Worm (Caenorhabditis elegans) whole organism, mixed stage, embryonic: ENCODE measurements around the gene M04B2.7.

Source experiments
- M03D4.4 ChIP-seq: sonication (generic microtip); optimal IDR thresholded peaks from 2 replicates; lab custom pipeline; 2017; ENCODE audit warnings: mild to moderate bottlenecking, missing genetic modification characterization, missing compliant biosample characterization
- bed-3 ChIP-seq: fragments of 200-800 bp; sonication (Bioruptor generic); optimal IDR thresholded peaks from 3 replicates; lab custom pipeline; 2018; ENCODE audit warnings: mild to moderate bottlenecking, missing genetic modification characterization, moderate library complexity, missing compliant biosample characterization
- blmp-1 ChIP-seq: fragments of 150-350 bp; optimal IDR thresholded peaks from 2 replicates; lab custom pipeline; 2014; ENCODE audit warnings: missing biosample characterization, missing genetic modification characterization
- ceh-39 ChIP-seq: fragments of 150-350 bp; optimal IDR thresholded peaks from 2 replicates; lab custom pipeline; 2014; ENCODE audit warnings: missing biosample characterization, missing genetic modification characterization
- ceh-43 ChIP-seq: fragments of 200-800 bp; sonication (Bioruptor generic); optimal IDR thresholded peaks from 2 replicates; lab custom pipeline; 2018; ENCODE audit warnings: mild to moderate bottlenecking, missing genetic modification characterization, moderate library complexity, missing compliant biosample characterization
- ceh-83 ChIP-seq: fragments of 200-800 bp; sonication (Bioruptor generic); optimal IDR thresholded peaks from 2 replicates; lab custom pipeline; 2018; ENCODE audit warnings: mild to moderate bottlenecking, missing genetic modification characterization, missing compliant biosample characterization
- ces-1 ChIP-seq: fragments of 150-350 bp; optimal IDR thresholded peaks from 2 replicates; lab custom pipeline; 2014; ENCODE audit warnings: missing biosample characterization, missing genetic modification reagents, missing genetic modification characterization
- cnd-1 ChIP-seq: fragments of 200-800 bp; sonication (Bioruptor generic); optimal IDR thresholded peaks from 2 replicates; lab custom pipeline; 2018; ENCODE audit warnings: mild to moderate bottlenecking, missing genetic modification characterization, missing compliant biosample characterization
- drap-1 ChIP-seq: fragments of 200-800 bp; sonication (Bioruptor generic); optimal IDR thresholded peaks from 3 replicates; lab custom pipeline; 2018; ENCODE audit warnings: mild to moderate bottlenecking, missing genetic modification characterization, missing compliant biosample characterization
- elt-1 ChIP-seq: sonication (generic microtip); optimal IDR thresholded peaks from 2 replicates; lab custom pipeline; 2017; ENCODE audit warnings: missing genetic modification characterization, mild to moderate bottlenecking, missing compliant biosample characterization, antibody characterized with exemption, moderate library complexity, borderline replicate concordance; ENCODE audit not compliant: insufficient read depth
- elt-3 ChIP-seq: fragments of 150-350 bp; optimal IDR thresholded peaks from 2 replicates; lab custom pipeline; 2014; ENCODE audit warnings: missing biosample characterization, missing genetic modification characterization
- flh-1 ChIP-seq: fragments of 200-800 bp; sonication (Bioruptor generic); optimal IDR thresholded peaks from 2 replicates; lab custom pipeline; 2018; ENCODE audit warnings: mild to moderate bottlenecking, missing genetic modification characterization, moderate library complexity, missing compliant biosample characterization
- ham-2 ChIP-seq: fragments of 200-800 bp; sonication (Bioruptor generic); optimal IDR thresholded peaks from 2 replicates; lab custom pipeline; 2018; ENCODE audit warnings: mild to moderate bottlenecking, missing genetic modification characterization, missing compliant biosample characterization
- hlh-1 ChIP-seq: fragments of 150-350 bp; optimal IDR thresholded peaks from 2 replicates; lab custom pipeline; 2014; ENCODE audit warnings: missing biosample characterization, missing genetic modification reagents, missing genetic modification characterization
- lin-13 ChIP-seq: fragments of 150-350 bp; optimal IDR thresholded peaks from 2 replicates; lab custom pipeline; 2014; ENCODE audit warnings: missing biosample characterization, missing genetic modification characterization
- lin-32 ChIP-seq: fragments of 200-800 bp; sonication (Bioruptor generic); optimal IDR thresholded peaks from 2 replicates; lab custom pipeline; 2018; ENCODE audit warnings: mild to moderate bottlenecking, missing genetic modification characterization, missing compliant biosample characterization
- lsy-2 ChIP-seq: fragments of 150-350 bp; optimal IDR thresholded peaks from 2 replicates; lab custom pipeline; 2014; ENCODE audit warnings: missing biosample characterization, missing genetic modification characterization
- mab-5 ChIP-seq: fragments of 150-350 bp; optimal IDR thresholded peaks from 2 replicates; lab custom pipeline; 2014; ENCODE audit warnings: missing biosample characterization, missing genetic modification characterization
- mep-1 ChIP-seq: fragments of 150-350 bp; optimal IDR thresholded peaks from 2 replicates; lab custom pipeline; 2017; ENCODE audit warnings: missing biosample characterization, missing genetic modification reagents, missing genetic modification characterization, inconsistent platforms
- mls-2 ChIP-seq: sonication (generic microtip); optimal IDR thresholded peaks from 2 replicates; lab custom pipeline; 2016; ENCODE audit warnings: mild to moderate bottlenecking, missing genetic modification characterization, moderate library complexity, missing compliant biosample characterization
- nhr-12 ChIP-seq: fragments of 150-350 bp; optimal IDR thresholded peaks from 2 replicates; lab custom pipeline; 2014; ENCODE audit warnings: missing biosample characterization, missing genetic modification characterization
- nhr-2 ChIP-seq: fragments of 150-350 bp; optimal IDR thresholded peaks from 2 replicates; lab custom pipeline; 2014; ENCODE audit warnings: missing biosample characterization, missing genetic modification characterization
- nhr-237 ChIP-seq: fragments of 150-350 bp; optimal IDR thresholded peaks from 2 replicates; lab custom pipeline; 2014; ENCODE audit warnings: missing biosample characterization, missing genetic modification characterization
- nhr-28 ChIP-seq: fragments of 150-350 bp; optimal IDR thresholded peaks from 2 replicates; lab custom pipeline; 2014; ENCODE audit warnings: missing biosample characterization, missing genetic modification characterization
- nhr-76 ChIP-seq: sonication (generic microtip); optimal IDR thresholded peaks from 2 replicates; lab custom pipeline; 2017; ENCODE audit warnings: missing biosample characterization, missing genetic modification characterization
- pha-4 ChIP-seq: fragments of 150-350 bp; optimal IDR thresholded peaks from 2 replicates; lab custom pipeline; 2018; ENCODE audit warnings: missing biosample characterization, missing genetic modification reagents, missing genetic modification characterization
- sem-2 ChIP-seq: fragments of 200-800 bp; sonication (Bioruptor generic); optimal IDR thresholded peaks from 2 replicates; lab custom pipeline; 2018; ENCODE audit warnings: mild to moderate bottlenecking, missing genetic modification characterization, missing compliant biosample characterization
- snpc-4 ChIP-seq: fragments of 150-350 bp; optimal IDR thresholded peaks from 2 replicates; lab custom pipeline; 2014; ENCODE audit warnings: missing biosample characterization, missing genetic modification characterization
- sptf-1 ChIP-seq: sonication (generic microtip); optimal IDR thresholded peaks from 2 replicates; lab custom pipeline; 2017; ENCODE audit warnings: mild to moderate bottlenecking, missing genetic modification characterization, moderate library complexity, missing compliant biosample characterization
- tbx-8 ChIP-seq: fragments of 200-800 bp; sonication (Bioruptor generic); optimal IDR thresholded peaks from 2 replicates; lab custom pipeline; 2018; ENCODE audit warnings: mild to moderate bottlenecking, missing genetic modification characterization, moderate library complexity, missing compliant biosample characterization
- unc-120 ChIP-seq: sonication (generic microtip); optimal IDR thresholded peaks from 2 replicates; lab custom pipeline; 2017; ENCODE audit warnings: missing genetic modification characterization, missing compliant biosample characterization; ENCODE audit not compliant: poor library complexity, severe bottlenecking
- unc-39 ChIP-seq: fragments of 150-350 bp; optimal IDR thresholded peaks from 2 replicates; lab custom pipeline; 2014; ENCODE audit warnings: missing biosample characterization, missing genetic modification characterization
- unc-62 ChIP-seq: fragments of 150-350 bp; optimal IDR thresholded peaks from 2 replicates; lab custom pipeline; 2014; ENCODE audit warnings: missing biosample characterization, missing genetic modification reagents, missing genetic modification characterization
- zip-8 ChIP-seq: fragments of 150-350 bp; optimal IDR thresholded peaks from 2 replicates; lab custom pipeline; 2014; ENCODE audit warnings: missing biosample characterization, missing genetic modification characterization
- ztf-11 ChIP-seq: fragments of 150-350 bp; optimal IDR thresholded peaks from 2 replicates; lab custom pipeline; 2014; ENCODE audit warnings: missing biosample characterization, missing genetic modification characterization

M04B2.7 gene

ce11 chrIV:11548671-11549070 lies at the start of gene M04B2.7:
Gene M04B2.7 (minus strand): TSS chrIV:11548771.
- TF ChIP-seq drap-1 (GFP tag; lab: Kevin White, UChicago) (no peak), zip-8 (tag; lab: Kevin White, UChicago) (no peak), ceh-39 (no peak), tbx-8 (no peak), M03D4.4 (tag; lab: Kevin White, UChicago) (no peak)

DNA sequence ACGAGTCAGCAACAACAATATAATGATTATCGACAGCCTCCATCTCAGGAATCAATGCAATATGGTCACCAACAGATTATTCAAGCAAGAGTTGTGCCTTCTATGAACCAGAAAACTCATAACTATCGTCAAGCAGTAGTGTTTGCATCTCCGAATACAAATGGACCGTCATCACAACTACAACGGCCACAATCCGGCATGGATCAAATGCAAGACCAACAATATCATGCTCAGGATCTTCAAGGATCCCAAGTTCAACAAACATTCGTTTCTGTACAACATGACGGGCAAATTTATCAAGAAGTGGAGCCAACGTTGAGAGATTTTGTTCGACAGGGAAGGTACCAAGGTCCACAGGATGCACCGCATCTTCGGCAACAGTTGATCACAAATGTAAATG lies 48.5 kb upstream of the M04B2.7 start:
- no peak for TF ChIP-seq ham-2 (GFP tag; lab: Kevin White, UChicago)
- no peak for TF ChIP-seq lin-32 (GFP tag; lab: Kevin White, UChicago)
- TF ChIP-seq nhr-12 = no peak
- TF ChIP-seq blmp-1 (tag; lab: Kevin White, UChicago) = no peak
- TF ChIP-seq elt-3 = no peak
- TF ChIP-seq ztf-11 (tag; lab: Kevin White, UChicago) = no peak
- no peak for TF ChIP-seq sptf-1

DNA sequence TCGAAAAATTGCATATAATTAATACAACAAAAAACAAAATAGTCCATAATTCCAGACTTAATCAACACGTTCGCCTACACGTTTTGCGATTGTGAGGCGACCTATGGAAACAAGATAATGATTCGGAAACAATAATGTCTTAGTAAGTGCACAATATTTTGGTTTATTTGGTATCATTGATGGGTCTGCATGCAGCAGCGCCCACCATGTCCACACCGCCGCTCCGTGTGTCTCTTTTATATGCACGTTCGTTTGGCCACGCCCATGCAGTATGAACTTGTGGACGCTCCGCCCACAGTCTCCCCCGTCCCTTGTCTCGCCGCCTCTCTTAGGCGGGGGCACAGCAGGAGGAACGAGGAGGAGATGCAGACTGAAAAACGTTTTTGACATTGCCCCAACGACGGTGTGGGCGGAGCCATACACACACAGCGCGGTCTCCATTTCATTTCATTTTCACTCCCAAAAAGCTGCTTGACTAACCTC lies 45.7 kb upstream of the M04B2.7 start, which contains the start of gene mig-38:
Gene mig-38 (plus strand): TSS at position 54 of the 483 bp plus-strand sequence.
- no peak for TF ChIP-seq elt-1
- no peak for TF ChIP-seq ceh-83 (GFP tag; lab: Kevin White, UChicago)
- TF ChIP-seq ceh-39 = no peak
- TF ChIP-seq mab-5 (tag; lab: Kevin White, UChicago) = no peak
- TF ChIP-seq zip-8 (tag; lab: Kevin White, UChicago) = no peak
- no peak for TF ChIP-seq nhr-12
- TF ChIP-seq M03D4.4 (tag; lab: Kevin White, UChicago) = no peak
- no peak for TF ChIP-seq hlh-1 (tag; lab: Kevin White, UChicago)
- no peak for TF ChIP-seq elt-3
- peak; percentile 40 for TF ChIP-seq drap-1 (GFP tag; lab: Kevin White, UChicago)
- no peak for TF ChIP-seq sem-2
- TF ChIP-seq unc-39 (tag; lab: Kevin White, UChicago) = no peak
- no peak for TF ChIP-seq lin-32 (GFP tag; lab: Kevin White, UChicago)
- TF ChIP-seq blmp-1 (tag; lab: Kevin White, UChicago) = no peak
- TF ChIP-seq snpc-4 (tag; lab: Kevin White, UChicago) = no peak
- no peak for TF ChIP-seq unc-62 (GFP tag; lab: Kevin White, UChicago)
- no peak for TF ChIP-seq ceh-43
- no peak for TF ChIP-seq flh-1
- no peak for TF ChIP-seq ham-2 (GFP tag; lab: Kevin White, UChicago)
- TF ChIP-seq ztf-11 (tag; lab: Kevin White, UChicago) = no peak
- TF ChIP-seq nhr-28 (tag; lab: Kevin White, UChicago) = no peak
- TF ChIP-seq tbx-8 = no peak
- no peak for TF ChIP-seq lsy-2 (tag; lab: Kevin White, UChicago)
- peak; percentile 33 for TF ChIP-seq sptf-1
- TF ChIP-seq bed-3 = no peak
- peak; percentile 40 for TF ChIP-seq ces-1 (GFP tag; lab: Kevin White, UChicago)
- no peak for TF ChIP-seq nhr-76 (tag; lab: Kevin White, UChicago)
- no peak for TF ChIP-seq nhr-237 (tag; lab: Kevin White, UChicago)
- no peak for TF ChIP-seq lin-13 (tag; lab: Kevin White, UChicago)
- no peak for TF ChIP-seq pha-4 (tag; lab: Kevin White, UChicago)
- TF ChIP-seq mls-2 = no peak
- no peak for TF ChIP-seq mep-1 (tag; lab: Kevin White, UChicago)
- no peak for TF ChIP-seq nhr-2 (tag; lab: Kevin White, UChicago)
- TF ChIP-seq unc-120 = peak; percentile 37
- peak; percentile 13 for TF ChIP-seq cnd-1 (tag; lab: Kevin White, UChicago)
- TF ChIP-seq, all 35 proteins: peak for 5

DNA sequence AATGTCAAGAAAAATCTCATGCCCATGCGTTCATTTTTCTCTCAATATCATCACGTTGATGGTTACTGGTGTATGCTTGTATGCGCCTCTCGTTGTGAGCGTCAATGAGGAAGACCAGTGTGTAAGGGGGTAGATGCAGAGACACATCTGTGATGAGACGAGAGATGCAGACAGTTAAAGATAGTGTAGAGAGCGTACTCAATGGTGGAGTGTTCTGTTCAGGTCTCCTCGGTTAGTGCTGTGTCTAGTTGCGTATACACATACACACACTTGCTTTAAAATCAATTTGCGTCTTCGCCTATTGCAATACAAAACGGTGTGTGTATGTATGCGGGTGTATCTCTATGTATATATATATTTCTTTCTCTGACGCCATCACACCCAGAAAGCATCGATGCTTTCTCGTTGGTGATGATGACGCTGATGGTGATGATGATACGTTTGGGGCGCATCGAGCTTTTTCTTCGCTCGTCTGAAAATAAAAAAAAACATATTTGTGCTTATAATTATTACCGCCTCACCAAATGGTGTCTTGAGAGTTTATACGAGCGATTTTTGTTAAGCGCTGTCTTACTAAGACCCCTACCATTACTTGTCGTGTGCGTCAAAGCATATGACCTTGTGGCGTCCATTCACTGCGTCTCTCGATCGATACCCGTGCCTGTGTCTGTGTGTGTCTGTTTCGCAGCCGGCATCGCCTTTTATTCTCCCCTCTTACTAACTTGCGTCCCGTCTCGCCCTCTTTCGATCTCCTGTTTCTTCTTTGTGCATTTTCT lies 45.0 kb upstream of the M04B2.7 start, which contains the start of gene F40F11.3:
Gene F40F11.3 (minus strand): TSS at position 589 of the 776 bp plus-strand sequence.
- TF ChIP-seq mls-2 = peak; percentile 45
- peak; percentile 79 for TF ChIP-seq mep-1 (tag; lab: Kevin White, UChicago)
- no peak for TF ChIP-seq ceh-43
- no peak for TF ChIP-seq sptf-1
- peak; percentile 53 for TF ChIP-seq ceh-39
- TF ChIP-seq nhr-2 (tag; lab: Kevin White, UChicago) = peak; percentile 35
- TF ChIP-seq blmp-1 (tag; lab: Kevin White, UChicago) = no peak
- peak; percentile 64 for TF ChIP-seq hlh-1 (tag; lab: Kevin White, UChicago)
- TF ChIP-seq nhr-28 (tag; lab: Kevin White, UChicago) = peak; percentile 15
- TF ChIP-seq bed-3 = peak; percentile 24
- TF ChIP-seq ceh-83 (GFP tag; lab: Kevin White, UChicago) = no peak
- TF ChIP-seq nhr-237 (tag; lab: Kevin White, UChicago) = peak; percentile 90
- TF ChIP-seq flh-1 = no peak
- TF ChIP-seq nhr-76 (tag; lab: Kevin White, UChicago) = no peak
- TF ChIP-seq ces-1 (GFP tag; lab: Kevin White, UChicago) = peak; percentile 96
- peak; percentile 98 for TF ChIP-seq pha-4 (tag; lab: Kevin White, UChicago)
- peak; percentile 43 for TF ChIP-seq unc-120
- no peak for TF ChIP-seq tbx-8
- TF ChIP-seq elt-3 = no peak
- TF ChIP-seq lsy-2 (tag; lab: Kevin White, UChicago) = no peak
- peak; percentile 32 for TF ChIP-seq zip-8 (tag; lab: Kevin White, UChicago)
- peak; percentile 59 for TF ChIP-seq ham-2 (GFP tag; lab: Kevin White, UChicago)
- TF ChIP-seq elt-1 = no peak
- peak; percentile 11 for TF ChIP-seq lin-13 (tag; lab: Kevin White, UChicago)
- no peak for TF ChIP-seq ztf-11 (tag; lab: Kevin White, UChicago)
- no peak for TF ChIP-seq nhr-12
- peak; percentile 50 for TF ChIP-seq lin-32 (GFP tag; lab: Kevin White, UChicago)
- peak; percentile 65 for TF ChIP-seq cnd-1 (tag; lab: Kevin White, UChicago)
- no peak for TF ChIP-seq M03D4.4 (tag; lab: Kevin White, UChicago)
- TF ChIP-seq snpc-4 (tag; lab: Kevin White, UChicago) = no peak
- TF ChIP-seq drap-1 (GFP tag; lab: Kevin White, UChicago) = peak; percentile 58
- no peak for TF ChIP-seq sem-2
- TF ChIP-seq unc-62 (GFP tag; lab: Kevin White, UChicago) = peak; percentile 87
- peak; percentile 12 for TF ChIP-seq mab-5 (tag; lab: Kevin White, UChicago)
- TF ChIP-seq unc-39 (tag; lab: Kevin White, UChicago) = no peak
